Fruit fly (Drosophila melanogaster): ENCODE results near the gene CYLD.

DNA sequence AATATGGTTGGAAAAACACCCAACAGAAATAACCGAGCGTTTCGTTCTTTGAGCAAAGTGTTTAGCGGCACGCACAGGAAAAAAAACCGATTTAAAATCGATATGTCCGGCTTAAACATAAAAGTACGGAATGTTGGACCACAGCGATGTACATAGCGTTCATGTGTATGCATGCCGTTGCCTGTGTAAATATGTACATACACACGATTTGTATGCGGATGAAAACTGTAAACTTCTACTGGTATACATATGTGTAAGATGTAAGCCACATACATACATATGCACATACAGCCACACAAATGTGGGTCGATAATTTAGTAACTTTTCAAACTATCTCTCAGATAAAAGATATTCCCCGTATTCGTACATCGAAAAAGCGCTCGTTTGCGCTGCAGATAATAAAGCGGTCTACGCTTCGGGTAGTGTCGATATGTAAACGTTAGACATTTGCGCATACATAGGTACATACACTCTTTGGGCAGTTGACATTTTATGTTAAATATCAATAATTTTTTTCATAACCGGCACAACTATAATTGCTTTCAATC lies 49.9 kb downstream of the CYLD start:
- TF ChIP-seq CG34422 (GFP tag; IDR thresholded peaks at IDR 0.05): 0 out of 3 replicates have a peak, but pooled peaks have one; percentile 39
- no peak for TF ChIP-seq Bdp1 (GFP tag; optimal IDR thresholded peaks at IDR 0.05)
- TF ChIP-seq dmrt99B (tag; optimal IDR thresholded peaks at IDR 0.05): no peak
- TF ChIP-seq Dref (GFP tag; IDR thresholded peaks at IDR 0.05): no peak
